Worm (Caenorhabditis elegans) whole organism, L3 larva: ENCODE measurements around the gene ndab-2.
A peak's percentile ranks its signal among the peaks of the same experiment; 100 is the strongest.

Experiments
- R02D3.7 ChIP-seq: fragments of 150-350 bp; optimal IDR thresholded peaks from 2 replicates; lab custom pipeline; 2014; ENCODE audit warnings: missing biosample characterization, missing genetic modification characterization
- ZK546.5 ChIP-seq: sonication (generic microtip); optimal IDR thresholded peaks from 2 replicates; lab custom pipeline; 2017; ENCODE audit warnings: missing biosample characterization, missing genetic modification characterization
- aly-2 ChIP-seq: fragments of 150-350 bp; optimal IDR thresholded peaks from 2 replicates; lab custom pipeline; 2014; ENCODE audit warnings: missing biosample characterization, missing genetic modification characterization
- ama-1 ChIP-seq: fragments of 150-350 bp; optimal IDR thresholded peaks from 2 replicates; lab custom pipeline; 2018
- ceh-16 ChIP-seq: sonication (generic microtip); optimal IDR thresholded peaks from 2 replicates; lab custom pipeline; 2017; ENCODE audit warnings: missing biosample characterization, missing genetic modification characterization
- ceh-28 ChIP-seq: fragments of 150-350 bp; optimal IDR thresholded peaks from 2 replicates; lab custom pipeline; 2014; ENCODE audit warnings: missing biosample characterization, missing genetic modification reagents, missing genetic modification characterization
- ceh-82 ChIP-seq: fragments of 150-350 bp; optimal IDR thresholded peaks from 2 replicates; lab custom pipeline; 2014; ENCODE audit warnings: missing biosample characterization, missing genetic modification characterization
- ceh-9 ChIP-seq: sonication (generic microtip); optimal IDR thresholded peaks from 2 replicates; lab custom pipeline; 2018; ENCODE audit warnings: missing biosample characterization, missing genetic modification characterization
- daf-12 ChIP-seq: fragments of 150-350 bp; optimal IDR thresholded peaks from 2 replicates; lab custom pipeline; 2014; ENCODE audit warnings: missing biosample characterization, missing genetic modification reagents, missing genetic modification characterization
- egl-27 ChIP-seq: sonication (generic microtip); optimal IDR thresholded peaks from 4 replicates; lab custom pipeline; 2017; ENCODE audit warnings: missing biosample characterization, missing genetic modification reagents, missing genetic modification characterization
- egl-5 ChIP-seq: fragments of 150-350 bp; optimal IDR thresholded peaks from 2 replicates; lab custom pipeline; 2017; ENCODE audit warnings: missing biosample characterization, missing genetic modification reagents, missing genetic modification characterization, inconsistent platforms
- elt-1 ChIP-seq: fragments of 150-350 bp; optimal IDR thresholded peaks from 2 replicates; lab custom pipeline; 2014; ENCODE audit warnings: missing biosample characterization, missing genetic modification characterization
- elt-2 ChIP-seq: sonication (generic microtip); optimal IDR thresholded peaks from 2 replicates; lab custom pipeline; 2016; ENCODE audit warnings: missing genetic modification reagents, mild to moderate bottlenecking, missing genetic modification characterization, missing compliant biosample characterization
- elt-3 ChIP-seq, 3 experiments: fragments of 150-350 bp in 1 of 3; sonication (generic microtip) in 2 of 3; optimal IDR thresholded peaks; 2 replicates in 2 of 3; 4 replicates in 1 of 3; lab custom pipeline; 2014 to 2017; ENCODE audit warnings: missing biosample characterization in 3 of 3, missing genetic modification characterization in 3 of 3
- eor-1 ChIP-seq, 2 experiments: fragments of 150-350 bp; optimal IDR thresholded peaks; 2 replicates each; lab custom pipeline; 2014 to 2018; ENCODE audit warnings: missing biosample characterization in 2 of 2, missing genetic modification characterization in 2 of 2
- fkh-10 ChIP-seq: sonication (generic microtip); optimal IDR thresholded peaks from 2 replicates; lab custom pipeline; 2017; ENCODE audit warnings: missing biosample characterization, missing genetic modification reagents, missing genetic modification characterization
- fkh-2 ChIP-seq: fragments of 150-350 bp; optimal IDR thresholded peaks from 2 replicates; lab custom pipeline; 2014; ENCODE audit warnings: missing biosample characterization, missing genetic modification reagents, missing genetic modification characterization
- fos-1 ChIP-seq: fragments of 150-350 bp; optimal IDR thresholded peaks from 2 replicates; lab custom pipeline; 2014; ENCODE audit warnings: missing biosample characterization, missing genetic modification characterization
- hmg-11 ChIP-seq: sonication (generic microtip); optimal IDR thresholded peaks from 2 replicates; lab custom pipeline; 2016; ENCODE audit warnings: missing genetic modification characterization, missing compliant biosample characterization
- jun-1 ChIP-seq: fragments of 150-350 bp; optimal IDR thresholded peaks from 2 replicates; lab custom pipeline; 2014; ENCODE audit warnings: missing biosample characterization, missing genetic modification reagents, missing genetic modification characterization
- lin-15B ChIP-seq: fragments of 150-350 bp; optimal IDR thresholded peaks from 2 replicates; lab custom pipeline; 2014; ENCODE audit warnings: missing biosample characterization, missing genetic modification characterization
- lin-39 ChIP-seq: fragments of 150-350 bp; optimal IDR thresholded peaks from 2 replicates; lab custom pipeline; 2018; ENCODE audit warnings: missing biosample characterization, missing genetic modification reagents, missing genetic modification characterization
- lsy-12 ChIP-seq: sonication (generic microtip); optimal IDR thresholded peaks from 2 replicates; lab custom pipeline; 2016; ENCODE audit warnings: mild to moderate bottlenecking, missing genetic modification characterization, missing compliant biosample characterization
- mdl-1 ChIP-seq: fragments of 150-350 bp; optimal IDR thresholded peaks from 2 replicates; lab custom pipeline; 2014; ENCODE audit warnings: missing biosample characterization, missing genetic modification characterization
- mml-1 ChIP-seq: fragments of 150-350 bp; sonication (generic microtip); optimal IDR thresholded peaks from 3 replicates; lab custom pipeline; 2014; ENCODE audit warnings: missing biosample characterization, missing genetic modification characterization
- nfya-1 ChIP-seq: sonication (generic microtip); optimal IDR thresholded peaks from 2 replicates; lab custom pipeline; 2017; ENCODE audit warnings: missing genetic modification characterization, mild to moderate bottlenecking, missing compliant biosample characterization, antibody characterized with exemption, moderate library complexity; ENCODE audit not compliant: insufficient read depth
- nhr-11 ChIP-seq: fragments of 150-350 bp; optimal IDR thresholded peaks from 2 replicates; lab custom pipeline; 2014; ENCODE audit warnings: missing biosample characterization, missing genetic modification characterization
- nhr-12 ChIP-seq: fragments of 150-350 bp; optimal IDR thresholded peaks from 2 replicates; lab custom pipeline; 2014; ENCODE audit warnings: missing biosample characterization, missing genetic modification characterization
- nhr-23 ChIP-seq: fragments of 150-350 bp; optimal IDR thresholded peaks from 2 replicates; lab custom pipeline; 2014; ENCODE audit warnings: missing biosample characterization, missing genetic modification reagents, missing genetic modification characterization
- nhr-237 ChIP-seq: fragments of 150-350 bp; optimal IDR thresholded peaks from 2 replicates; lab custom pipeline; 2014; ENCODE audit warnings: missing biosample characterization, missing genetic modification characterization
- nhr-25 ChIP-seq: sonication (generic microtip); optimal IDR thresholded peaks from 2 replicates; lab custom pipeline; 2017; ENCODE audit warnings: missing biosample characterization, missing genetic modification characterization
- nhr-43 ChIP-seq: sonication (generic microtip); optimal IDR thresholded peaks from 2 replicates; lab custom pipeline; 2016; ENCODE audit warnings: mild to moderate bottlenecking, missing genetic modification characterization, missing compliant biosample characterization; ENCODE audit not compliant: poor library complexity, severe bottlenecking
- nhr-67 ChIP-seq: fragments of 150-350 bp; optimal IDR thresholded peaks from 2 replicates; lab custom pipeline; 2014; ENCODE audit warnings: missing biosample characterization, missing genetic modification characterization
- nhr-76 ChIP-seq: fragments of 150-350 bp; sonication (generic microtip); optimal IDR thresholded peaks from 5 replicates; lab custom pipeline; 2014; ENCODE audit warnings: missing biosample characterization, missing genetic modification characterization
- nhr-77 ChIP-seq: fragments of 150-350 bp; optimal IDR thresholded peaks from 2 replicates; lab custom pipeline; 2014; ENCODE audit warnings: missing biosample characterization, missing genetic modification characterization
- pha-4 ChIP-seq: fragments of 150-350 bp; optimal IDR thresholded peaks from 2 replicates; lab custom pipeline; 2014; ENCODE audit warnings: missing biosample characterization, missing genetic modification reagents, missing genetic modification characterization
- pqm-1 ChIP-seq: fragments of 150-350 bp; optimal IDR thresholded peaks from 2 replicates; lab custom pipeline; 2017; ENCODE audit warnings: missing biosample characterization, missing genetic modification characterization, inconsistent platforms
- sea-2 ChIP-seq: fragments of 150-350 bp; sonication (generic microtip); optimal IDR thresholded peaks from 4 replicates; lab custom pipeline; 2014; ENCODE audit warnings: missing biosample characterization, missing genetic modification reagents, missing genetic modification characterization
- skn-1 ChIP-seq: fragments of 150-350 bp; optimal IDR thresholded peaks from 2 replicates; lab custom pipeline; 2014; ENCODE audit warnings: missing biosample characterization, missing genetic modification characterization
- snpc-4 ChIP-seq: fragments of 150-350 bp; optimal IDR thresholded peaks from 2 replicates; lab custom pipeline; 2014; ENCODE audit warnings: missing biosample characterization, missing genetic modification characterization
- tbx-2 ChIP-seq: sonication (generic microtip); optimal IDR thresholded peaks from 2 replicates; lab custom pipeline; 2016; ENCODE audit warnings: mild to moderate bottlenecking, missing genetic modification characterization, missing compliant biosample characterization
- unc-39 ChIP-seq: sonication (generic microtip); optimal IDR thresholded peaks from 4 replicates; lab custom pipeline; 2017; ENCODE audit warnings: missing biosample characterization, missing genetic modification characterization
- unc-62 ChIP-seq: fragments of 150-350 bp; sonication (generic microtip); optimal IDR thresholded peaks from 4 replicates; lab custom pipeline; 2014; ENCODE audit warnings: missing biosample characterization, missing genetic modification reagents, missing genetic modification characterization
- zag-1 ChIP-seq: fragments of 150-350 bp; optimal IDR thresholded peaks from 2 replicates; lab custom pipeline; 2014; ENCODE audit warnings: missing biosample characterization, missing genetic modification characterization
- ztf-11 ChIP-seq: fragments of 150-350 bp; optimal IDR thresholded peaks from 2 replicates; lab custom pipeline; 2014; ENCODE audit warnings: missing biosample characterization, missing genetic modification characterization
- ztf-4 ChIP-seq: fragments of 150-350 bp; optimal IDR thresholded peaks from 2 replicates; lab custom pipeline; 2014; ENCODE audit warnings: missing biosample characterization, missing genetic modification characterization

ndab-2 gene

ce11 chrIII:7185473-7185872, 4.9 kb downstream of the ndab-2 start, which contains the start of gene F37C12.14:
Gene F37C12.14, minus strand, starts transcription at chrIII:7185573.
- TF ChIP-seq jun-1 (tag; lab: Kevin White, UChicago) (no peak), ceh-28 (tag; lab: Kevin White, UChicago) (no peak), R02D3.7 (tag; lab: Kevin White, UChicago) (no peak)

- TF ChIP-seq pha-4 (tag; lab: Kevin White, UChicago): peak; percentile 4
- no peak for TF ChIP-seq nhr-77
- no peak for TF ChIP-seq ztf-4 (tag; lab: Kevin White, UChicago)
- TF ChIP-seq ceh-28 (tag; lab: Kevin White, UChicago): no peak
- TF ChIP-seq pqm-1: peak; percentile 33
- no peak for TF ChIP-seq egl-5 (tag; lab: Kevin White, UChicago)
- TF ChIP-seq mml-1 (tag; lab: Kevin White, UChicago): no peak
- TF ChIP-seq fkh-10 (GFP tag; lab: Kevin White, UChicago): no peak
- TF ChIP-seq elt-2 (tag; lab: Kevin White, UChicago): peak; percentile 77
These were observed 7.9 kb downstream of the ndab-2 start, which contains the start of the genes F37C12.21 and F37C12.10 for ce11 chrIII:7188300-7189052. Gene F37C12.21, plus strand, starts transcription at chrIII:7188357. Gene F37C12.10, minus strand, starts transcription at chrIII:7188384.

- TF ChIP-seq tbx-2: peak; percentile 9
- TF ChIP-seq fos-1: no peak
- no peak for TF ChIP-seq unc-39
- TF ChIP-seq ZK546.5 (tag; lab: Kevin White, UChicago): peak; percentile 24
- no peak for TF ChIP-seq mml-1 (tag; lab: Kevin White, UChicago)
- TF ChIP-seq ceh-9 (tag; lab: Kevin White, UChicago): no peak
- TF ChIP-seq lin-15B (tag; lab: Kevin White, UChicago): peak; percentile 94
- no peak for TF ChIP-seq elt-1 (tag; lab: Kevin White, UChicago)
- no peak for TF ChIP-seq ceh-28 (tag; lab: Kevin White, UChicago)
- no peak for TF ChIP-seq nhr-12
- TF ChIP-seq elt-2 (tag; lab: Kevin White, UChicago): peak; percentile 62
- no peak for TF ChIP-seq nhr-76 (tag; lab: Kevin White, UChicago)
- TF ChIP-seq elt-3 (tag; optimal IDR thresholded peaks at IDR 0.05; lab: Kevin White, UChicago): no peak
- no peak for TF ChIP-seq daf-12 (tag; lab: Kevin White, UChicago)
- TF ChIP-seq egl-5 (tag; lab: Kevin White, UChicago): peak; percentile 77
- TF ChIP-seq nhr-237 (tag; lab: Kevin White, UChicago): no peak
- TF ChIP-seq ztf-4 (tag; lab: Kevin White, UChicago): no peak
- no peak for TF ChIP-seq nhr-67
- peak; percentile 49 for TF ChIP-seq pqm-1
- TF ChIP-seq fkh-10 (GFP tag; lab: Kevin White, UChicago): peak; percentile 58
- TF ChIP-seq nhr-77: peak; percentile 4
- TF ChIP-seq ceh-16 (tag; lab: Kevin White, UChicago): no peak
- TF ChIP-seq lsy-12: no peak
- TF ChIP-seq mdl-1 (tag; lab: Kevin White, UChicago): no peak
- peak; percentile 59 for TF ChIP-seq nhr-11
- TF ChIP-seq eor-1 (tag; optimal IDR thresholded peaks at IDR 0.05; lab: Kevin White, UChicago): no peak
- peak; percentile 82 for TF ChIP-seq nhr-25 (tag; lab: Kevin White, UChicago)
- TF ChIP-seq aly-2 (tag; lab: Kevin White, UChicago): no peak
- TF ChIP-seq nfya-1 (tag; lab: Kevin White, UChicago): peak; percentile 90
- TF ChIP-seq unc-62 (GFP tag; lab: Kevin White, UChicago): peak; percentile 23
- TF ChIP-seq nhr-43: peak; percentile 48
- no peak for TF ChIP-seq sea-2 (GFP tag; lab: Kevin White, UChicago)
- TF ChIP-seq pha-4 (tag; lab: Kevin White, UChicago): peak; percentile 93
- TF ChIP-seq nhr-23 (tag; lab: Kevin White, UChicago): peak; percentile 93
- TF ChIP-seq hmg-11 (tag; lab: Kevin White, UChicago): no peak
- peak; percentile 92 for TF ChIP-seq lin-39 (tag; lab: Kevin White, UChicago)
- TF ChIP-seq ama-1: peak; percentile 44
- TF ChIP-seq zag-1 (tag; lab: Kevin White, UChicago): no peak
- TF ChIP-seq snpc-4 (tag; lab: Kevin White, UChicago): peak; percentile 54
- TF ChIP-seq ceh-82 (tag; lab: Kevin White, UChicago): peak; percentile 26
- peak; percentile 54 for TF ChIP-seq skn-1 (tag; lab: Kevin White, UChicago)
- TF ChIP-seq R02D3.7 (tag; lab: Kevin White, UChicago): peak; percentile 96
- peak; percentile 23 for TF ChIP-seq jun-1 (tag; lab: Kevin White, UChicago)
- no peak for TF ChIP-seq ztf-11 (tag; lab: Kevin White, UChicago)
- peak; percentile 65 for TF ChIP-seq egl-27
- TF ChIP-seq fkh-2 (tag; lab: Kevin White, UChicago): no peak
These were observed 9.1 kb downstream of the ndab-2 start, which contains the start of gene rps-21 for ce11 chrIII:7189581-7190128. Gene rps-21, minus strand, starts transcription at chrIII:7189631.
